Worm (Caenorhabditis elegans) whole organism, mixed stage, embryonic: ENCODE data around the gene lag-2.

Experiments used
- M03D4.4 ChIP-seq: sonication (generic microtip); optimal IDR thresholded peaks from 2 replicates; lab custom pipeline; 2017; ENCODE audit warnings: mild to moderate bottlenecking, missing genetic modification characterization, missing compliant biosample characterization
- bed-3 ChIP-seq: fragments of 200-800 bp; sonication (Bioruptor generic); optimal IDR thresholded peaks from 3 replicates; lab custom pipeline; 2018; ENCODE audit warnings: mild to moderate bottlenecking, missing genetic modification characterization, moderate library complexity, missing compliant biosample characterization
- blmp-1 ChIP-seq: fragments of 150-350 bp; optimal IDR thresholded peaks from 2 replicates; lab custom pipeline; 2014; ENCODE audit warnings: missing biosample characterization, missing genetic modification characterization
- ceh-39 ChIP-seq: fragments of 150-350 bp; optimal IDR thresholded peaks from 2 replicates; lab custom pipeline; 2014; ENCODE audit warnings: missing biosample characterization, missing genetic modification characterization
- ceh-43 ChIP-seq: fragments of 200-800 bp; sonication (Bioruptor generic); optimal IDR thresholded peaks from 2 replicates; lab custom pipeline; 2018; ENCODE audit warnings: mild to moderate bottlenecking, missing genetic modification characterization, moderate library complexity, missing compliant biosample characterization
- ceh-83 ChIP-seq: fragments of 200-800 bp; sonication (Bioruptor generic); optimal IDR thresholded peaks from 2 replicates; lab custom pipeline; 2018; ENCODE audit warnings: mild to moderate bottlenecking, missing genetic modification characterization, missing compliant biosample characterization
- ces-1 ChIP-seq: fragments of 150-350 bp; optimal IDR thresholded peaks from 2 replicates; lab custom pipeline; 2014; ENCODE audit warnings: missing biosample characterization, missing genetic modification reagents, missing genetic modification characterization
- drap-1 ChIP-seq: fragments of 200-800 bp; sonication (Bioruptor generic); optimal IDR thresholded peaks from 3 replicates; lab custom pipeline; 2018; ENCODE audit warnings: mild to moderate bottlenecking, missing genetic modification characterization, missing compliant biosample characterization
- elt-1 ChIP-seq: sonication (generic microtip); optimal IDR thresholded peaks from 2 replicates; lab custom pipeline; 2017; ENCODE audit warnings: missing genetic modification characterization, mild to moderate bottlenecking, missing compliant biosample characterization, antibody characterized with exemption, moderate library complexity, borderline replicate concordance; ENCODE audit not compliant: insufficient read depth
- elt-3 ChIP-seq: fragments of 150-350 bp; optimal IDR thresholded peaks from 2 replicates; lab custom pipeline; 2014; ENCODE audit warnings: missing biosample characterization, missing genetic modification characterization
- flh-1 ChIP-seq: fragments of 200-800 bp; sonication (Bioruptor generic); optimal IDR thresholded peaks from 2 replicates; lab custom pipeline; 2018; ENCODE audit warnings: mild to moderate bottlenecking, missing genetic modification characterization, moderate library complexity, missing compliant biosample characterization
- ham-2 ChIP-seq: fragments of 200-800 bp; sonication (Bioruptor generic); optimal IDR thresholded peaks from 2 replicates; lab custom pipeline; 2018; ENCODE audit warnings: mild to moderate bottlenecking, missing genetic modification characterization, missing compliant biosample characterization
- hlh-1 ChIP-seq: fragments of 150-350 bp; optimal IDR thresholded peaks from 2 replicates; lab custom pipeline; 2014; ENCODE audit warnings: missing biosample characterization, missing genetic modification reagents, missing genetic modification characterization
- lin-13 ChIP-seq: fragments of 150-350 bp; optimal IDR thresholded peaks from 2 replicates; lab custom pipeline; 2014; ENCODE audit warnings: missing biosample characterization, missing genetic modification characterization
- lin-32 ChIP-seq: fragments of 200-800 bp; sonication (Bioruptor generic); optimal IDR thresholded peaks from 2 replicates; lab custom pipeline; 2018; ENCODE audit warnings: mild to moderate bottlenecking, missing genetic modification characterization, missing compliant biosample characterization
- lsy-2 ChIP-seq: fragments of 150-350 bp; optimal IDR thresholded peaks from 2 replicates; lab custom pipeline; 2014; ENCODE audit warnings: missing biosample characterization, missing genetic modification characterization
- mab-5 ChIP-seq: fragments of 150-350 bp; optimal IDR thresholded peaks from 2 replicates; lab custom pipeline; 2014; ENCODE audit warnings: missing biosample characterization, missing genetic modification characterization
- mep-1 ChIP-seq: fragments of 150-350 bp; optimal IDR thresholded peaks from 2 replicates; lab custom pipeline; 2017; ENCODE audit warnings: missing biosample characterization, missing genetic modification reagents, missing genetic modification characterization, inconsistent platforms
- mls-2 ChIP-seq: sonication (generic microtip); optimal IDR thresholded peaks from 2 replicates; lab custom pipeline; 2016; ENCODE audit warnings: mild to moderate bottlenecking, missing genetic modification characterization, moderate library complexity, missing compliant biosample characterization
- nhr-12 ChIP-seq: fragments of 150-350 bp; optimal IDR thresholded peaks from 2 replicates; lab custom pipeline; 2014; ENCODE audit warnings: missing biosample characterization, missing genetic modification characterization
- nhr-2 ChIP-seq: fragments of 150-350 bp; optimal IDR thresholded peaks from 2 replicates; lab custom pipeline; 2014; ENCODE audit warnings: missing biosample characterization, missing genetic modification characterization
- nhr-237 ChIP-seq: fragments of 150-350 bp; optimal IDR thresholded peaks from 2 replicates; lab custom pipeline; 2014; ENCODE audit warnings: missing biosample characterization, missing genetic modification characterization
- nhr-28 ChIP-seq: fragments of 150-350 bp; optimal IDR thresholded peaks from 2 replicates; lab custom pipeline; 2014; ENCODE audit warnings: missing biosample characterization, missing genetic modification characterization
- nhr-76 ChIP-seq: sonication (generic microtip); optimal IDR thresholded peaks from 2 replicates; lab custom pipeline; 2017; ENCODE audit warnings: missing biosample characterization, missing genetic modification characterization
- sem-2 ChIP-seq: fragments of 200-800 bp; sonication (Bioruptor generic); optimal IDR thresholded peaks from 2 replicates; lab custom pipeline; 2018; ENCODE audit warnings: mild to moderate bottlenecking, missing genetic modification characterization, missing compliant biosample characterization
- snpc-4 ChIP-seq: fragments of 150-350 bp; optimal IDR thresholded peaks from 2 replicates; lab custom pipeline; 2014; ENCODE audit warnings: missing biosample characterization, missing genetic modification characterization
- sptf-1 ChIP-seq: sonication (generic microtip); optimal IDR thresholded peaks from 2 replicates; lab custom pipeline; 2017; ENCODE audit warnings: mild to moderate bottlenecking, missing genetic modification characterization, moderate library complexity, missing compliant biosample characterization
- tbx-8 ChIP-seq: fragments of 200-800 bp; sonication (Bioruptor generic); optimal IDR thresholded peaks from 2 replicates; lab custom pipeline; 2018; ENCODE audit warnings: mild to moderate bottlenecking, missing genetic modification characterization, moderate library complexity, missing compliant biosample characterization
- unc-120 ChIP-seq: sonication (generic microtip); optimal IDR thresholded peaks from 2 replicates; lab custom pipeline; 2017; ENCODE audit warnings: missing genetic modification characterization, missing compliant biosample characterization; ENCODE audit not compliant: poor library complexity, severe bottlenecking
- unc-39 ChIP-seq: fragments of 150-350 bp; optimal IDR thresholded peaks from 2 replicates; lab custom pipeline; 2014; ENCODE audit warnings: missing biosample characterization, missing genetic modification characterization
- unc-62 ChIP-seq: fragments of 150-350 bp; optimal IDR thresholded peaks from 2 replicates; lab custom pipeline; 2014; ENCODE audit warnings: missing biosample characterization, missing genetic modification reagents, missing genetic modification characterization
- zip-8 ChIP-seq: fragments of 150-350 bp; optimal IDR thresholded peaks from 2 replicates; lab custom pipeline; 2014; ENCODE audit warnings: missing biosample characterization, missing genetic modification characterization
- ztf-11 ChIP-seq: fragments of 150-350 bp; optimal IDR thresholded peaks from 2 replicates; lab custom pipeline; 2014; ENCODE audit warnings: missing biosample characterization, missing genetic modification characterization

lag-2 gene

DNA sequence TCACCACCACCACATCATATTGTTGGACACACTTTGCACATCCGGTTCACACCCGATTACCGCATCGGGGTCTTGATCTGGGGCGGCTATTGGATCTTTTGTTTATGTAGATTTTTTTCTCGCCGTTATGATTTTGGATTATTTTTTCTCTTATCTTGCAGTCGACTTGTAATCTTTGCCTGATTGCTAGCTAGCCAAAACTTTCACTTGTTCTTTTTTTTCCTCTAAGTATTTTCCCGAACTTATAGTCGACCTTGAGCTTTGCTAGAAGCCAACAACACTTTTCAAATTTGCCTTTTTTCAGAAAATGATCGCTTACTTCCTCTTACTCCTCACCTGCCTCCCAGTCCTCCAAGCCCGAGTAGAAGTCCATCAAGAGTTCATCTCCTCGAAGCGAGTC lies at the start of gene lag-2:
lag-2 (plus strand) TSS at position 301 of the 400 bp plus-strand sequence.
- TF ChIP-seq M03D4.4 (tag; lab: Kevin White, UChicago) (no peak), unc-62 (GFP tag; lab: Kevin White, UChicago) (no peak), lsy-2 (tag; lab: Kevin White, UChicago) (no peak), snpc-4 (tag; lab: Kevin White, UChicago) (no peak), mep-1 (tag; lab: Kevin White, UChicago) (no peak), zip-8 (no peak), ceh-39 (tag; lab: Kevin White, UChicago) (no peak), nhr-12 (tag; lab: Kevin White, UChicago) (no peak), unc-39 (tag; lab: Kevin White, UChicago) (no peak), lin-32 (no peak), nhr-2 (no peak), flh-1 (no peak), drap-1 (GFP tag; lab: Kevin White, UChicago) (no peak), nhr-76 (tag; lab: Kevin White, UChicago) (no peak), ceh-43 (GFP tag; lab: Kevin White, UChicago) (no peak), ztf-11 (tag; lab: Kevin White, UChicago) (no peak), mab-5 (tag; lab: Kevin White, UChicago) (no peak), nhr-237 (tag; lab: Kevin White, UChicago) (no peak), mls-2 (tag; lab: Kevin White, UChicago) (no peak)

DNA sequence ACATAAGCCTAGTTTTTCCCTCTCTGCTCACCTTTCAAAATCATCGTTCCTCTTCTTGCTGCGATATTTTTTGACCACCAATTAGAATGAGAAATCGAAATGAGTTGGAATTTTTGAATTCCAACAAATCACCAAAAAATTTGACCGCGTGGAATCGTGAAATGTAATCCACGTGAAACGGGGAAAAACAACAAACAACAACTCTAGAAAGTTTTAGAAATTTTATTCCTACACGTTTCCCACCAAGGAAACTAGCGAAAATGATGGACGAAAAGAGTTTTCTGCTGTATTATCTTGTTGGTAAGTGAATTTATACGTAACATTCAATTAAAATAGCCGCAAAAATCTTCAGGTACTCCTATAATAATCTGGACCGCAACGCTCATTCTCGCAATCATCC lies 49.7 kb upstream of the lag-2 start, which contains the start of the genes irld-3 and F02C9.1:
irld-3 (minus strand) TSS at position 101 of the 400 bp plus-strand sequence.
F02C9.1 (plus strand) TSS at position 216 of the 400 bp plus-strand sequence.
- TF ChIP-seq sptf-1 (tag; lab: Kevin White, UChicago) (no peak), ceh-39 (tag; lab: Kevin White, UChicago) (no peak), unc-120 (no peak), nhr-237 (tag; lab: Kevin White, UChicago) (no peak), bed-3 (GFP tag; lab: Kevin White, UChicago) (no peak), mls-2 (tag; lab: Kevin White, UChicago) (no peak), lin-13 (no peak), mep-1 (tag; lab: Kevin White, UChicago) (no peak), lsy-2 (tag; lab: Kevin White, UChicago) (no peak), ceh-43 (GFP tag; lab: Kevin White, UChicago) (no peak), nhr-28 (tag; lab: Kevin White, UChicago) (no peak), snpc-4 (tag; lab: Kevin White, UChicago) (no peak)

- TF ChIP-seq lin-13 (no peak), elt-3 (tag; lab: Kevin White, UChicago) (no peak), mab-5 (tag; lab: Kevin White, UChicago) (no peak), ceh-83 (no peak), nhr-28 (tag; lab: Kevin White, UChicago) (no peak), sem-2 (GFP tag; lab: Kevin White, UChicago) (no peak), bed-3 (GFP tag; lab: Kevin White, UChicago) (no peak), snpc-4 (tag; lab: Kevin White, UChicago) (no peak), ham-2 (no peak), nhr-2 (no peak), nhr-12 (tag; lab: Kevin White, UChicago) (no peak), sptf-1 (tag; lab: Kevin White, UChicago) (no peak), unc-120 (no peak), hlh-1 (tag; lab: Kevin White, UChicago) (no peak)
Measured at ce11 chrV:3141190-3141589, 47.0 kb upstream of the lag-2 start, which contains the start of gene srab-9. srab-9 (minus strand) TSS chrV:3141290.

DNA sequence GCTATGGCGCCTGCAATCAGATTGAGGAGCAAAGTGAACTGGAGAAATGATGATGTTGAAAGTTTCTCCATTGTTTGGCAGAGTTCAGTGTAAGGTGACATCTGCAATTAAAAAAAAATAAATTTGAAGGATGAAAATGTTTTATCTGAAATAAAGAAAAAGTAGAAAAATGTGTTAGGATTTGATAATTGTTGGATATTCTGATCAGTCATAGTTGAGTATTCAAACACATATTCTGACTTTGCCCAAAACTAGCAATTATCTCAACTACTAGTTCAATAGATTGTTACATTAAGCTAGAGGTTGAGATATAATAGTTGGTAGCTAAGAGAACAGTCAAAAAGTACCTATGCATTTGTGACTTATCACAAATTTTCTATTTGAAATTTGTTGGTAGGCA lies 43.6 kb upstream of the lag-2 start, which contains the start of gene srab-10:
srab-10 (minus strand) TSS at position 101 of the 400 bp plus-strand sequence.
- no peak for TF ChIP-seq mls-2 (tag; lab: Kevin White, UChicago)
- TF ChIP-seq tbx-8: no peak
- no peak for TF ChIP-seq sem-2 (GFP tag; lab: Kevin White, UChicago)
- TF ChIP-seq M03D4.4 (tag; lab: Kevin White, UChicago): no peak
- no peak for TF ChIP-seq bed-3 (GFP tag; lab: Kevin White, UChicago)
- TF ChIP-seq nhr-28 (tag; lab: Kevin White, UChicago): no peak
- TF ChIP-seq ces-1 (GFP tag; lab: Kevin White, UChicago): no peak
- TF ChIP-seq ceh-83: no peak
- TF ChIP-seq zip-8: no peak
- TF ChIP-seq elt-1: no peak
- no peak for TF ChIP-seq mab-5 (tag; lab: Kevin White, UChicago)
- TF ChIP-seq lin-32: no peak
- TF ChIP-seq unc-120: no peak
- TF ChIP-seq blmp-1 (tag; lab: Kevin White, UChicago): no peak
- TF ChIP-seq hlh-1 (tag; lab: Kevin White, UChicago): no peak
- TF ChIP-seq flh-1: no peak
- TF ChIP-seq, all 35 proteins: peak for 0
